Worm (Caenorhabditis elegans) whole organism, L2 larva: Measurements from ENCODE around the gene C38C3.6.
A peak's percentile ranks its signal among the peaks of the same experiment; 100 is the strongest.

Experiments used
- F13H6.1 ChIP-seq: sonication (generic microtip); optimal IDR thresholded peaks from 2 replicates; lab custom pipeline; 2016; ENCODE audit warnings: missing genetic modification characterization, missing compliant biosample characterization
- ZK546.5 ChIP-seq: sonication (generic microtip); optimal IDR thresholded peaks from 2 replicates; lab custom pipeline; 2017; ENCODE audit warnings: missing biosample characterization, missing genetic modification characterization
- crh-2 ChIP-seq: sonication (generic microtip); optimal IDR thresholded peaks from 2 replicates; lab custom pipeline; 2017; ENCODE audit warnings: missing biosample characterization, missing genetic modification characterization
- egl-27 ChIP-seq: sonication (generic microtip); optimal IDR thresholded peaks from 3 replicates; lab custom pipeline; 2017; ENCODE audit warnings: missing biosample characterization, missing genetic modification reagents, missing genetic modification characterization
- elt-1 ChIP-seq: fragments of 150-350 bp; optimal IDR thresholded peaks from 2 replicates; lab custom pipeline; 2014; ENCODE audit warnings: missing biosample characterization, missing genetic modification characterization
- gmeb-1 ChIP-seq: fragments of 150-350 bp; optimal IDR thresholded peaks from 2 replicates; lab custom pipeline; 2014; ENCODE audit warnings: missing biosample characterization, missing genetic modification characterization
- lin-13 ChIP-seq: fragments of 150-350 bp; optimal IDR thresholded peaks from 2 replicates; lab custom pipeline; 2014; ENCODE audit warnings: missing biosample characterization, missing genetic modification reagents, missing genetic modification characterization
- mbf-1 ChIP-seq: sonication (generic microtip); optimal IDR thresholded peaks from 2 replicates; lab custom pipeline; 2017; ENCODE audit warnings: missing biosample characterization, missing genetic modification characterization
- nhr-12 ChIP-seq: fragments of 150-350 bp; optimal IDR thresholded peaks from 2 replicates; lab custom pipeline; 2014; ENCODE audit warnings: missing biosample characterization, missing genetic modification characterization
- nhr-25 ChIP-seq: fragments of 150-350 bp; sonication (generic microtip); optimal IDR thresholded peaks from 3 replicates; lab custom pipeline; 2014; ENCODE audit warnings: missing biosample characterization, missing genetic modification characterization
- nhr-6 ChIP-seq: fragments of 150-350 bp; optimal IDR thresholded peaks from 2 replicates; lab custom pipeline; 2014; ENCODE audit warnings: missing biosample characterization, missing genetic modification characterization
- peb-1 ChIP-seq: fragments of 150-350 bp; optimal IDR thresholded peaks from 2 replicates; lab custom pipeline; 2014; ENCODE audit warnings: missing biosample characterization, missing genetic modification characterization
- sma-3 ChIP-seq: sonication (generic microtip); optimal IDR thresholded peaks from 2 replicates; lab custom pipeline; 2016; ENCODE audit warnings: missing genetic modification reagents, missing genetic modification characterization, missing compliant biosample characterization
- sma-9 ChIP-seq, 2 experiments: fragments of 150-350 bp in 1 of 2; sonication (generic microtip) in 1 of 2; optimal IDR thresholded peaks; 2 replicates each; lab custom pipeline; 2014 to 2016; ENCODE audit warnings: missing genetic modification characterization in 2 of 2, mild to moderate bottlenecking in 1 of 2, missing biosample characterization in 1 of 2, missing compliant biosample characterization in 1 of 2, missing genetic modification reagents in 1 of 2, moderate library complexity in 1 of 2
- unc-55 ChIP-seq: fragments of 150-350 bp; sonication (generic microtip); optimal IDR thresholded peaks from 3 replicates; lab custom pipeline; 2014; ENCODE audit warnings: missing biosample characterization, missing genetic modification reagents, missing genetic modification characterization

The C38C3.6 gene

ce11 chrV:1442042-1442441, 49.4 kb downstream of the C38C3.6 start, which contains the start of gene cnc-11:
cnc-11 (plus strand) TSS chrV:1442342.
- TF ChIP-seq unc-55 (GFP tag; lab: Kevin White, UChicago): no peak
- no peak for TF ChIP-seq nhr-12
- TF ChIP-seq egl-27 (tag; lab: Kevin White, UChicago): no peak
- TF ChIP-seq crh-2 (tag; lab: Kevin White, UChicago): no peak
- no peak for TF ChIP-seq ZK546.5
- TF ChIP-seq nhr-6 (tag; lab: Kevin White, UChicago): no peak

DNA sequence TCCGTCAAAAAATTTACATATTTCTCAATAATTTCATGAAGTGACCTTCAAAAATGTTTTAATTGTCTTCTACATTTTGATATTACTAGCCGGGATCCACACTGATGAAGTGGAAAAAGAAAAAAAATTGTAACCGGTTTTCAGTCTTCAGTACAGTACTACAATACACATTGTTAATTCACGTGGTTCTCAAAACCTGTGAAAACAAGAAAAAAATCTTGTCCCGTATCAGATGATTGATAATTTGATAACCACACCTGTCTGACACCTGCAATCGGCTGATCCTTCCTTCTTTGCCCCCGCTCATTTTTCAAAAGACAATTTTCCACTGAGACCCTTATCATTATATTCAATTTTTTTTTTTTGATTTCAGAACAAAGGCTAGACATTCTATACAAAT, 52.6 kb downstream of the C38C3.6 start, which contains the start of gene R09B5.11:
Gene R09B5.11, plus strand, starts transcription at position 374 of the 400 bp plus-strand sequence.
- peak; percentile 19 for TF ChIP-seq nhr-25 (tag; lab: Kevin White, UChicago)
- TF ChIP-seq F13H6.1 (tag; lab: Kevin White, UChicago): no peak
- no peak for TF ChIP-seq lin-13 (GFP tag; lab: Kevin White, UChicago)
- TF ChIP-seq gmeb-1 (tag; lab: Kevin White, UChicago): peak; percentile 16
- TF ChIP-seq peb-1 (tag; lab: Kevin White, UChicago): no peak
- TF ChIP-seq sma-9 (GFP tag; optimal IDR thresholded peaks at IDR 0.05; lab: Kevin White, UChicago): peak; percentile 8
- no peak for TF ChIP-seq sma-9 (tag; optimal IDR thresholded peaks at IDR 0.05; lab: Kevin White, UChicago)
- peak; percentile 41 for TF ChIP-seq sma-3 (GFP tag; lab: Kevin White, UChicago)

DNA sequence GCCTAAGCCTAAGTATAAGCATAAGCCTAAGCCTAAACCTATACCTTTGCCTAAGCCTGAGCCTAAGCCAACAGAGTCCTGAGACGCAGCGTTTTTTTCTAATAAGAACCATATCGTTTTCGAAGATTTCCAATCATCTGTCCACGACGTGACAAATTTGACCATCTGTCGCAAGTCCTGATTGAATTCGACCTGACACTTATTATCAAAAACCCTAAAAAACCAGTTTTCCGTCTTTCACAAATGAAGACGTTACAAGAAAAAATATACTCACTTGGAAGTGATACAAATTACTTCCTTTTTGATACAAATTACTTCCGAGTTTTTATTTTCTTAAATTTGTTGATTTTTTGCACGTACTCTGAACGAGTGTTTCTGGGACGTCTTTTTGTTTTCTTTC, 53.2 kb downstream of the C38C3.6 start:
- TF ChIP-seq mbf-1 (no peak), nhr-25 (tag; lab: Kevin White, UChicago) (peak; percentile 10)

- TF ChIP-seq gmeb-1 (tag; lab: Kevin White, UChicago) (peak; percentile 13), elt-1 (tag; lab: Kevin White, UChicago) (no peak)
Measured at ce11 chrV:1435106-1435505, 56.3 kb downstream of the C38C3.6 start.
